Worm (Caenorhabditis elegans): Measurements from ENCODE around the gene M199.9.
"Not testable (repeated sequence)": the region's sequence is repeated elsewhere in the genome, so short reads cannot be mapped to it uniquely, and the experiment has no call there.

Gene M199.9

ce11 chrIV:15166678-15167077 is 39.0 kb upstream of the M199.9 start:
- peak; percentile 45; the same call in 1 of the 2 replicates for TF ChIP-seq attf-6 (GFP tag; IDR thresholded peaks at IDR 0.05)
- peak; percentile 96 for TF ChIP-seq hsf-1 (GFP tag; IDR thresholded peaks at IDR 0.05)
- peak; percentile 73; the same call in 1 of the 2 replicates for TF ChIP-seq dox-1 (GFP tag; IDR thresholded peaks at IDR 0.05)

- TF ChIP-seq attf-6 (GFP tag; IDR thresholded peaks at IDR 0.05) (peak; percentile 76; the same call in 1 of the 2 replicates), B0035.1 (tag; optimal IDR thresholded peaks at IDR 0.05) (no peak), snpc-4 (GFP tag; optimal IDR thresholded peaks at IDR 0.05) (no peak), snpc-4 (tag; optimal IDR thresholded peaks at IDR 0.05) (peak in 1 of 4 experiments; percentile 45)
Measured at ce11 chrIV:15165602-15166001, 38.0 kb upstream of the M199.9 start.

- TF ChIP-seq ztf-18 (tag; optimal IDR thresholded peaks at IDR 0.05) (no peak), ZK185.1 (tag; optimal IDR thresholded peaks at IDR 0.05; ENCODE audit: poor library complexity, severe bottlenecking) (no peak), ceh-79 (tag; optimal IDR thresholded peaks at IDR 0.05) (no peak), bed-2 (GFP tag; IDR thresholded peaks at IDR 0.05) (no peak), lag-1 (GFP tag; IDR thresholded peaks at IDR 0.05) (no peak), F39B2.1 (GFP tag; IDR thresholded peaks at IDR 0.05) (no peak), pha-4 (tag; optimal IDR thresholded peaks at IDR 0.05) (no peak), tbx-9 (tag; optimal IDR thresholded peaks at IDR 0.05; ENCODE audit: borderline replicate concordance) (no peak), ceh-100 (GFP tag; IDR thresholded peaks at IDR 0.05) (no peak), F10E7.11 (tag; optimal IDR thresholded peaks at IDR 0.05) (no peak), K11D2.4 (GFP tag; IDR thresholded peaks at IDR 0.05) (no peak), akir-1 (GFP tag; optimal IDR thresholded peaks at IDR 0.05) (no peak), lsy-27 (tag; optimal IDR thresholded peaks at IDR 0.05; ENCODE audit: borderline replicate concordance, insufficient read depth) (no peak), let-607 (tag; optimal IDR thresholded peaks at IDR 0.05) (no peak), nhr-80 (tag; optimal IDR thresholded peaks at IDR 0.05) (no peak), sdz-38 (tag; optimal IDR thresholded peaks at IDR 0.05) (no peak)
Measured at ce11 chrIV:15147104-15147503, 19.5 kb upstream of the M199.9 start, which contains the start of gene str-78. Gene str-78, minus strand, starts transcription at chrIV:15147204.

- TF ChIP-seq F57C9.4 (tag; optimal IDR thresholded peaks at IDR 0.05) (no peak), bed-2 (GFP tag; IDR thresholded peaks at IDR 0.05) (no peak), ztf-28 (GFP tag; IDR thresholded peaks at IDR 0.05) (no peak), nhr-120 (GFP tag; IDR thresholded peaks at IDR 0.05) (no peak), B0336.3 (GFP tag; IDR thresholded peaks at IDR 0.05) (no peak)
Measured at ce11 chrIV:15140832-15141231, 13.2 kb upstream of the M199.9 start, which contains the start of gene srg-51. Gene srg-51, minus strand, starts transcription at chrIV:15140932.

ce11 chrIV:15133899-15134298 is 6.3 kb upstream of the M199.9 start, which contains the start of gene M199.8:
Gene M199.8, minus strand, starts transcription at chrIV:15133999.
- not testable (repeated sequence) for TF ChIP-seq Y79H2A.3 (GFP tag; conservative IDR thresholded peaks at IDR 0.05); lin-26 (GFP tag; IDR thresholded peaks at IDR 0.05); chd-7 (tag; optimal IDR thresholded peaks at IDR 0.05)

ce11 chrIV:15131697-15132096 is 4.1 kb upstream of the M199.9 start, which contains the start of gene col-135:
Gene col-135, minus strand, starts transcription at chrIV:15131797.
- TF ChIP-seq ztf-18 (tag; optimal IDR thresholded peaks at IDR 0.05), result no peak
- TF ChIP-seq ceh-58 (GFP tag; IDR thresholded peaks at IDR 0.05), result no peak
- TF ChIP-seq hmg-1.2 (GFP tag; IDR thresholded peaks at IDR 0.05), result no peak
- no peak for TF ChIP-seq ama-1 (optimal IDR thresholded peaks at IDR 0.05)
- no peak for TF ChIP-seq ama-1 (GFP tag; optimal IDR thresholded peaks at IDR 0.05)
- no peak for TF ChIP-seq lsl-1 (GFP tag; optimal IDR thresholded peaks at IDR 0.05)
- no peak for TF ChIP-seq F39B2.1 (GFP tag; IDR thresholded peaks at IDR 0.05)
- no peak for TF ChIP-seq mes-4 (tag; optimal IDR thresholded peaks at IDR 0.05)
- no peak for TF ChIP-seq sdz-38 (tag; optimal IDR thresholded peaks at IDR 0.05)
- no peak for TF ChIP-seq Y79H2A.3 (GFP tag; conservative IDR thresholded peaks at IDR 0.05)
- no peak for TF ChIP-seq let-526 (GFP tag; IDR thresholded peaks at IDR 0.05)
- no peak for TF ChIP-seq xnd-1 (tag; optimal IDR thresholded peaks at IDR 0.05)
- no peak for TF ChIP-seq madf-6 (GFP tag; IDR thresholded peaks at IDR 0.05)
- no peak for TF ChIP-seq F37B4.10 (GFP tag; IDR thresholded peaks at IDR 0.05)
- no peak for TF ChIP-seq rec-8 (tag; optimal IDR thresholded peaks at IDR 0.05)
- TF ChIP-seq ceh-40 (GFP tag; IDR thresholded peaks at IDR 0.05), result no peak
- TF ChIP-seq let-607 (tag; optimal IDR thresholded peaks at IDR 0.05), result no peak

All from whole organism, young adult.